2 worm cellular contexts compared by ENCODE assay signal in genomic region chrII:13908592-13908991, ce11.
TF ChIP-seq lines count a peak whose summit lies in the region.

TSS of gene citk-1 (plus strand) at chrII:13908914.

TF ChIP-seq in whole organism, L1 larva, 84 proteins besides CTCF, POLR2A, EP300 and RAD21 (continued from another document):
- peak; percentile 89 for TF ChIP-seq skn-1 (tag; optimal IDR thresholded peaks at IDR 0.05; lab: Kevin White, UChicago)
- no peak for TF ChIP-seq egl-27 (tag; optimal IDR thresholded peaks at IDR 0.05; lab: Kevin White, UChicago)
- TF ChIP-seq hlh-4 (tag; optimal IDR thresholded peaks at IDR 0.05; lab: Kevin White, UChicago): no peak
- TF ChIP-seq ceh-8 (GFP tag; optimal IDR thresholded peaks at IDR 0.05; lab: Kevin White, UChicago): no peak
- TF ChIP-seq nhr-11 (tag; optimal IDR thresholded peaks at IDR 0.05; lab: Kevin White, UChicago): no peak
- no peak for TF ChIP-seq ceh-88 (GFP tag; IDR thresholded peaks at IDR 0.05; lab: Robert Waterston, UW)
- TF ChIP-seq aly-2 (tag; optimal IDR thresholded peaks at IDR 0.05; lab: Kevin White, UChicago): peak; percentile 28
- peak in 2 of 6 experiments; percentile 32 to 50 for TF ChIP-seq elt-3 (tag; optimal IDR thresholded peaks at IDR 0.05; lab: Kevin White, UChicago)
- no peak for TF ChIP-seq aha-1 (tag; optimal IDR thresholded peaks at IDR 0.05; lab: Kevin White, UChicago)
- no peak for TF ChIP-seq nhr-237 (tag; optimal IDR thresholded peaks at IDR 0.05; lab: Kevin White, UChicago)
- TF ChIP-seq nhr-47 (tag; optimal IDR thresholded peaks at IDR 0.05; lab: Kevin White, UChicago): peak; percentile 81
- TF ChIP-seq nhr-85 (tag; lab: Kevin White, UChicago): peak; percentile 81
- no peak for TF ChIP-seq unc-62 (GFP tag; optimal IDR thresholded peaks at IDR 0.05; lab: Kevin White, UChicago)
- peak; percentile 69 for TF ChIP-seq isw-1 (GFP tag; IDR thresholded peaks at IDR 0.05; lab: Robert Waterston, UW)
- TF ChIP-seq unc-130 (tag; optimal IDR thresholded peaks at IDR 0.05; lab: Kevin White, UChicago): peak; percentile 74
- TF ChIP-seq lin-15B (tag; optimal IDR thresholded peaks at IDR 0.05; lab: Kevin White, UChicago): peak; percentile 26
- no peak for TF ChIP-seq nhr-28 (tag; optimal IDR thresholded peaks at IDR 0.05; lab: Kevin White, UChicago)
- TF ChIP-seq sup-37 (GFP tag; optimal IDR thresholded peaks at IDR 0.05; lab: Kevin White, UChicago): no peak
- TF ChIP-seq ces-1 (GFP tag; optimal IDR thresholded peaks at IDR 0.05; lab: Kevin White, UChicago): no peak
- peak; percentile 32 for TF ChIP-seq egl-13 (tag; optimal IDR thresholded peaks at IDR 0.05; lab: Kevin White, UChicago)
- TF ChIP-seq fos-1 (tag; optimal IDR thresholded peaks at IDR 0.05; lab: Kevin White, UChicago): peak; percentile 63
- no peak for TF ChIP-seq irx-1 (tag; optimal IDR thresholded peaks at IDR 0.05; lab: Kevin White, UChicago)
- no peak for TF ChIP-seq alr-1 (tag; optimal IDR thresholded peaks at IDR 0.05; lab: Kevin White, UChicago; ENCODE audit: borderline replicate concordance)
- peak; percentile 61 for TF ChIP-seq jun-1 (tag; optimal IDR thresholded peaks at IDR 0.05; lab: Kevin White, UChicago)
- no peak for TF ChIP-seq tlp-1 (tag; optimal IDR thresholded peaks at IDR 0.05; lab: Kevin White, UChicago)
- TF ChIP-seq ztf-11 (tag; optimal IDR thresholded peaks at IDR 0.05; lab: Kevin White, UChicago): peak in 1 of 2 experiments; percentile 43
- TF ChIP-seq snpc-4 (tag; optimal IDR thresholded peaks at IDR 0.05; lab: Kevin White, UChicago): peak; percentile 77
- peak; percentile 77 for TF ChIP-seq lin-14 (GFP tag; optimal IDR thresholded peaks at IDR 0.05; lab: Kevin White, UChicago)
- TF ChIP-seq nhr-19 (GFP tag; conservative IDR thresholded peaks at IDR 0.05; lab: Robert Waterston, UW): peak; percentile 64
- TF ChIP-seq Y116A8C.19 (tag; optimal IDR thresholded peaks at IDR 0.05; lab: Kevin White, UChicago; ENCODE audit: borderline replicate concordance): no peak
- no peak for TF ChIP-seq ceh-90 (tag; optimal IDR thresholded peaks at IDR 0.05; lab: Kevin White, UChicago)
- TF ChIP-seq sox-4 (tag; optimal IDR thresholded peaks at IDR 0.05; lab: Kevin White, UChicago): no peak
- TF ChIP-seq zag-1 (tag; optimal IDR thresholded peaks at IDR 0.05; lab: Kevin White, UChicago): no peak
- TF ChIP-seq efl-3 (GFP tag; optimal IDR thresholded peaks at IDR 0.05; lab: Kevin White, UChicago): no peak
- TF ChIP-seq vab-15 (tag; optimal IDR thresholded peaks at IDR 0.05; lab: Kevin White, UChicago): peak; percentile 82
- no peak for TF ChIP-seq sptf-1 (tag; optimal IDR thresholded peaks at IDR 0.05; lab: Kevin White, UChicago)
- TF ChIP-seq hlh-17 (GFP tag; optimal IDR thresholded peaks at IDR 0.05; lab: Kevin White, UChicago; ENCODE audit: borderline replicate concordance): no peak
- peak; percentile 98 to 99 (median 98) for TF ChIP-seq dpl-1 (GFP tag; optimal IDR thresholded peaks at IDR 0.05; lab: Kevin White, UChicago)
- peak; percentile 85 to 92 for TF ChIP-seq lsy-2 (tag; optimal IDR thresholded peaks at IDR 0.05; lab: Kevin White, UChicago)
- peak; percentile 62 for TF ChIP-seq grh-1 (GFP tag; IDR thresholded peaks at IDR 0.05; lab: Robert Waterston, UW)
- no peak for TF ChIP-seq nhr-84 (tag; optimal IDR thresholded peaks at IDR 0.05; lab: Kevin White, UChicago)
- peak; percentile 73 for TF ChIP-seq unc-86 (tag; optimal IDR thresholded peaks at IDR 0.05; lab: Kevin White, UChicago)
- TF ChIP-seq nhr-71 (tag; optimal IDR thresholded peaks at IDR 0.05; lab: Kevin White, UChicago): peak; percentile 81
- peak; percentile 85 to 98 for TF ChIP-seq efl-1 (optimal IDR thresholded peaks at IDR 0.05; lab: Kevin White, UChicago)
- peak; percentile 99 to 100 for TF ChIP-seq efl-1 (GFP tag; optimal IDR thresholded peaks at IDR 0.05 in 1 of 2; lab: Kevin White, UChicago)
- TF ChIP-seq unc-30 (tag; optimal IDR thresholded peaks at IDR 0.05; lab: Kevin White, UChicago): no peak
- peak; percentile 20 for TF ChIP-seq elt-2 (tag; optimal IDR thresholded peaks at IDR 0.05; lab: Kevin White, UChicago)
- TF ChIP-seq ets-5 (GFP tag; IDR thresholded peaks at IDR 0.05; lab: Robert Waterston, UW): no peak
- no peak for TF ChIP-seq lin-39 (tag; optimal IDR thresholded peaks at IDR 0.05; lab: Kevin White, UChicago)
- TF ChIP-seq ceh-82 (tag; optimal IDR thresholded peaks at IDR 0.05; lab: Kevin White, UChicago): peak; percentile 19 to 90 (median 52)
- TF ChIP-seq lir-3 (tag; optimal IDR thresholded peaks at IDR 0.05; lab: Kevin White, UChicago; ENCODE audit: poor library complexity): no peak
- peak; percentile 99 for TF ChIP-seq F16B12.6 (tag; optimal IDR thresholded peaks at IDR 0.05; lab: Kevin White, UChicago)
- no peak for TF ChIP-seq nhr-12 (tag; optimal IDR thresholded peaks at IDR 0.05; lab: Kevin White, UChicago)
- TF ChIP-seq rnt-1 (tag; optimal IDR thresholded peaks at IDR 0.05; lab: Kevin White, UChicago): peak; percentile 86
- no peak for TF ChIP-seq ceh-63 (GFP tag; optimal IDR thresholded peaks at IDR 0.05; lab: Kevin White, UChicago)
- no peak for TF ChIP-seq unc-98 (GFP tag; IDR thresholded peaks at IDR 0.05; lab: Robert Waterston, UW)
- TF ChIP-seq fkh-8 (tag; optimal IDR thresholded peaks at IDR 0.05; lab: Kevin White, UChicago): peak; percentile 65
- peak; percentile 46 for TF ChIP-seq C04F5.9 (tag; optimal IDR thresholded peaks at IDR 0.05; lab: Kevin White, UChicago)
- TF ChIP-seq ztf-4 (tag; optimal IDR thresholded peaks at IDR 0.05; lab: Kevin White, UChicago): no peak
- no peak for TF ChIP-seq fkh-4 (tag; optimal IDR thresholded peaks at IDR 0.05; lab: Kevin White, UChicago; ENCODE audit: borderline replicate concordance)
- no peak for TF ChIP-seq mef-2 (tag; optimal IDR thresholded peaks at IDR 0.05; lab: Kevin White, UChicago)
- TF ChIP-seq C34B4.2 (tag; optimal IDR thresholded peaks at IDR 0.05; lab: Kevin White, UChicago): no peak
- TF ChIP-seq C16A3.4 (tag; optimal IDR thresholded peaks at IDR 0.05; lab: Kevin White, UChicago): peak; percentile 83
- no peak for TF ChIP-seq nhr-90 (tag; optimal IDR thresholded peaks at IDR 0.05; lab: Kevin White, UChicago; ENCODE audit: poor library complexity)
- peak; percentile 88 for TF ChIP-seq blmp-1 (tag; optimal IDR thresholded peaks at IDR 0.05; lab: Kevin White, UChicago)
- peak; percentile 80 for TF ChIP-seq xbp-1 (tag; optimal IDR thresholded peaks at IDR 0.05; lab: Kevin White, UChicago)
- TF ChIP-seq lin-13 (GFP tag; optimal IDR thresholded peaks at IDR 0.05; lab: Kevin White, UChicago): peak; percentile 76
TF ChIP-seq in whole organism, L1 larva: peak in this region for 44.

TF ChIP-seq in whole organism, L3 larva, 47 proteins besides CTCF, POLR2A, EP300 and RAD21 (continued from another document):
- TF ChIP-seq pqm-1 (tag; optimal IDR thresholded peaks at IDR 0.05; lab: Kevin White, UChicago) (peak; percentile 16), nhr-28 (tag; optimal IDR thresholded peaks at IDR 0.05; lab: Kevin White, UChicago) (no peak)
